Worm (Caenorhabditis elegans) whole organism, young adult: Measurements from ENCODE around the gene F52D1.2.

Source experiments
- C06A6.2 ChIP-seq: fragments of 200-800 bp; sonication (Bioruptor generic); conservative IDR thresholded peaks from 2 replicates; pipeline ENCODE4 v1.3.6; 2022; ENCODE audit warnings: missing genetic modification characterization, missing compliant biosample characterization
- Y53F4B.3 ChIP-seq: fragments of 200-800 bp; sonication (Bioruptor generic); IDR thresholded peaks from 2 replicates; pipeline ENCODE4 v1.3.6; 2022; ENCODE audit warnings: missing genetic modification reagents, missing genetic modification characterization, missing compliant biosample characterization
- Y56A3A.18 ChIP-seq: fragments of 200-800 bp; sonication (Bioruptor generic); IDR thresholded peaks from 2 replicates; pipeline ENCODE4 v1.3.6; 2022; ENCODE audit warnings: missing genetic modification reagents, missing genetic modification characterization, missing compliant biosample characterization
- Y67H2A.10 ChIP-seq: fragments of 200-800 bp; sonication (Bioruptor generic); conservative IDR thresholded peaks from 2 replicates; pipeline ENCODE4 v1.3.6; 2022; ENCODE audit warnings: missing genetic modification reagents, missing genetic modification characterization, missing compliant biosample characterization
- Y79H2A.3 ChIP-seq: fragments of 200-800 bp; sonication (Bioruptor generic); conservative IDR thresholded peaks from 2 replicates; pipeline ENCODE4 v1.3.6; 2022; ENCODE audit warnings: missing genetic modification reagents, missing genetic modification characterization, missing compliant biosample characterization
- ZK185.1 ChIP-seq: sonication (generic microtip); optimal IDR thresholded peaks from 2 replicates; lab custom pipeline; 2016; ENCODE audit warnings: mild to moderate bottlenecking, missing genetic modification characterization, missing compliant biosample characterization; ENCODE audit not compliant: poor library complexity, severe bottlenecking
- akir-1 ChIP-seq: fragments of 200-800 bp; sonication (Bioruptor generic); optimal IDR thresholded peaks from 2 replicates; lab custom pipeline; 2018; ENCODE audit warnings: mild to moderate bottlenecking, missing genetic modification characterization, moderate library complexity, missing compliant biosample characterization
- attf-3 ChIP-seq: fragments of 200-800 bp; sonication (Bioruptor generic); conservative IDR thresholded peaks from 2 replicates; pipeline ENCODE4 v1.3.6; 2022; ENCODE audit warnings: missing genetic modification reagents, missing genetic modification characterization, missing compliant biosample characterization
- attf-5 ChIP-seq: fragments of 200-800 bp; sonication (Bioruptor generic); optimal IDR thresholded peaks from 2 replicates; lab custom pipeline; 2018; ENCODE audit warnings: mild to moderate bottlenecking, missing genetic modification characterization, missing compliant biosample characterization
- ccch-3 ChIP-seq: fragments of 200-800 bp; sonication (Bioruptor generic); optimal IDR thresholded peaks from 2 replicates; lab custom pipeline; 2018; ENCODE audit warnings: mild to moderate bottlenecking, missing genetic modification characterization, missing compliant biosample characterization
- cebp-1 ChIP-seq, 2 experiments: fragments of 200-800 bp in 1 of 2; sonication (Bioruptor generic) in 1 of 2; sonication (generic microtip) in 1 of 2; IDR thresholded peaks in 1 of 2; optimal IDR thresholded peaks in 1 of 2; 2 replicates each; pipeline versions ENCODE4 v1.3.6 to Lab custom; 2017 to 2022; ENCODE audit warnings: missing compliant biosample characterization in 2 of 2, missing genetic modification characterization in 2 of 2, mild to moderate bottlenecking in 1 of 2, missing genetic modification reagents in 1 of 2, moderate library complexity in 1 of 2
- ceh-100 ChIP-seq: fragments of 200-800 bp; sonication (Bioruptor generic); IDR thresholded peaks from 2 replicates; pipeline ENCODE4 v1.3.6; 2022; ENCODE audit warnings: missing genetic modification reagents, missing genetic modification characterization, missing compliant biosample characterization
- ceh-40 ChIP-seq: fragments of 200-800 bp; sonication (Bioruptor generic); IDR thresholded peaks from 2 replicates; pipeline ENCODE4 v1.3.6; 2022; ENCODE audit warnings: missing genetic modification characterization, missing compliant biosample characterization
- chd-7 ChIP-seq: sonication (generic microtip); optimal IDR thresholded peaks from 2 replicates; lab custom pipeline; 2016; ENCODE audit warnings: mild to moderate bottlenecking, missing genetic modification characterization, moderate library complexity, missing compliant biosample characterization
- dox-1 ChIP-seq: fragments of 200-800 bp; sonication (Bioruptor generic); IDR thresholded peaks from 2 replicates; pipeline ENCODE4 v1.3.6; 2022; ENCODE audit warnings: missing genetic modification reagents, missing genetic modification characterization, missing compliant biosample characterization
- dpff-1 ChIP-seq: sonication (generic microtip); optimal IDR thresholded peaks from 2 replicates; lab custom pipeline; 2017; ENCODE audit warnings: mild to moderate bottlenecking, missing genetic modification characterization, missing compliant biosample characterization
- egrh-3 ChIP-seq: fragments of 200-800 bp; sonication (Bioruptor generic); IDR thresholded peaks from 2 replicates; pipeline ENCODE4 v1.3.6; 2022; ENCODE audit warnings: missing genetic modification reagents, missing genetic modification characterization, missing compliant biosample characterization
- ekl-4 ChIP-seq: fragments of 200-800 bp; sonication (Bioruptor generic); IDR thresholded peaks from 2 replicates; pipeline ENCODE4 v1.3.6; 2022; ENCODE audit warnings: missing genetic modification reagents, missing genetic modification characterization, missing compliant biosample characterization
- ets-4 ChIP-seq: fragments of 200-800 bp; sonication (Bioruptor generic); optimal IDR thresholded peaks from 2 replicates; lab custom pipeline; 2018; ENCODE audit warnings: mild to moderate bottlenecking, missing genetic modification characterization, missing compliant biosample characterization
- hlh-26 ChIP-seq: fragments of 200-800 bp; sonication (Bioruptor generic); conservative IDR thresholded peaks from 2 replicates; pipeline ENCODE4 v1.3.6; 2022; ENCODE audit warnings: missing genetic modification reagents, missing genetic modification characterization, missing compliant biosample characterization
- hmg-1.2 ChIP-seq: fragments of 200-800 bp; sonication (Bioruptor generic); IDR thresholded peaks from 2 replicates; pipeline ENCODE4 v1.3.6; 2022; ENCODE audit warnings: missing genetic modification reagents, missing genetic modification characterization, missing compliant biosample characterization
- hmg-20 ChIP-seq: fragments of 200-800 bp; sonication (Bioruptor generic); IDR thresholded peaks from 2 replicates; pipeline ENCODE4 v1.3.6; 2022; ENCODE audit warnings: missing genetic modification reagents, missing genetic modification characterization, missing compliant biosample characterization
- hrde-1 ChIP-seq: sonication (generic microtip); optimal IDR thresholded peaks from 2 replicates; lab custom pipeline; 2016; ENCODE audit warnings: missing genetic modification characterization, mild to moderate bottlenecking, missing compliant biosample characterization, moderate library complexity, missing genotype, missing genetic modification reagents, borderline replicate concordance
- hsf-1 ChIP-seq: fragments of 200-800 bp; sonication (Bioruptor generic); IDR thresholded peaks from 2 replicates; pipeline ENCODE4 v1.3.6; 2022; ENCODE audit warnings: missing genetic modification reagents, missing genetic modification characterization, missing compliant biosample characterization
- lin-26 ChIP-seq: fragments of 200-800 bp; sonication (Bioruptor generic); IDR thresholded peaks from 2 replicates; pipeline ENCODE4 v1.3.6; 2022; ENCODE audit warnings: missing genetic modification reagents, missing genetic modification characterization, missing compliant biosample characterization
- lin-54 ChIP-seq: fragments of 200-800 bp; sonication (Bioruptor generic); optimal IDR thresholded peaks from 2 replicates; lab custom pipeline; 2018; ENCODE audit warnings: mild to moderate bottlenecking, missing genetic modification characterization, missing compliant biosample characterization
- lir-1 ChIP-seq: fragments of 200-800 bp; sonication (Bioruptor generic); conservative IDR thresholded peaks from 2 replicates; pipeline ENCODE4 v1.3.6; 2022; ENCODE audit warnings: missing genetic modification reagents, missing genetic modification characterization, missing compliant biosample characterization
- madf-6 ChIP-seq: fragments of 200-800 bp; sonication (Bioruptor generic); IDR thresholded peaks from 2 replicates; pipeline ENCODE4 v1.3.6; 2022; ENCODE audit warnings: missing genetic modification reagents, missing genetic modification characterization, missing compliant biosample characterization
- nfyb-1 ChIP-seq: fragments of 200-800 bp; sonication (Bioruptor generic); IDR thresholded peaks from 2 replicates; pipeline ENCODE4 v1.3.6; 2022; ENCODE audit warnings: missing genetic modification reagents, missing genetic modification characterization, missing compliant biosample characterization
- nhr-120 ChIP-seq: fragments of 200-800 bp; sonication (Bioruptor generic); IDR thresholded peaks from 2 replicates; pipeline ENCODE4 v1.3.6; 2022; ENCODE audit warnings: missing genetic modification characterization, missing compliant biosample characterization
- pbrm-1 ChIP-seq: fragments of 200-800 bp; sonication (Bioruptor generic); IDR thresholded peaks from 2 replicates; pipeline ENCODE4 v1.3.6; 2022; ENCODE audit warnings: missing genetic modification reagents, missing genetic modification characterization, missing compliant biosample characterization
- rcor-1 ChIP-seq: fragments of 200-800 bp; sonication (Bioruptor generic); IDR thresholded peaks from 2 replicates; pipeline ENCODE4 v1.3.6; 2022; ENCODE audit warnings: missing genetic modification reagents, missing genetic modification characterization, missing compliant biosample characterization
- rpc-1 ChIP-seq, 2 experiments: fragments of 150-350 bp in 1 of 2; sonication (generic microtip) in 1 of 2; optimal IDR thresholded peaks; 2 replicates each; lab custom pipeline; 2014 to 2018; ENCODE audit warnings: missing biosample characterization in 1 of 2, missing genetic modification characterization in 1 of 2, missing genetic modification reagents in 1 of 2, missing genotype in 1 of 2
- tlf-1 ChIP-seq: fragments of 200-800 bp; sonication (Bioruptor generic); optimal IDR thresholded peaks from 2 replicates; lab custom pipeline; 2018; ENCODE audit warnings: mild to moderate bottlenecking, missing genetic modification characterization, missing compliant biosample characterization
- zfh-2 ChIP-seq: fragments of 200-800 bp; sonication (Bioruptor generic); conservative IDR thresholded peaks from 2 replicates; pipeline ENCODE4 v1.3.6; 2022; ENCODE audit warnings: missing genetic modification reagents, missing genetic modification characterization, missing compliant biosample characterization
- ztf-3 ChIP-seq: fragments of 200-800 bp; sonication (Bioruptor generic); optimal IDR thresholded peaks from 2 replicates; lab custom pipeline; 2018; ENCODE audit warnings: mild to moderate bottlenecking, missing genetic modification characterization, missing compliant biosample characterization

F52D1.2 gene

ce11 chrX:461623-462022, 11.6 kb upstream of the F52D1.2 start (continued):
- TF ChIP-seq lin-54 (GFP tag; lab: Kevin White, UChicago), result no peak

- TF ChIP-seq attf-3 (GFP tag; lab: Robert Waterston, UW) (no peak), nhr-120 (GFP tag; lab: Robert Waterston, UW) (no peak), chd-7 (tag; lab: Kevin White, UChicago) (no peak), ets-4 (no peak), hmg-1.2 (no peak), hrde-1 (tag; lab: Kevin White, UChicago) (no peak), cebp-1 (GFP tag; IDR thresholded peaks at IDR 0.05; lab: Robert Waterston, UW) (no peak), cebp-1 (tag; optimal IDR thresholded peaks at IDR 0.05; lab: Kevin White, UChicago) (no peak)
- TF ChIP-seq, all 124 proteins: peak for 0
These were observed 10.3 kb upstream of the F52D1.2 start, which contains the start of gene aagr-4 for ce11 chrX:460351-460750. Gene aagr-4 (plus strand): TSS chrX:460651.

ce11 chrX:459316-459715, 9.3 kb upstream of the F52D1.2 start:
- TF ChIP-seq ccch-3 (no peak), akir-1 (GFP tag; lab: Kevin White, UChicago) (no peak), rcor-1 (no peak), hlh-26 (no peak), lir-1 (GFP tag; lab: Robert Waterston, UW) (no peak), attf-5 (GFP tag; lab: Kevin White, UChicago) (no peak), dpff-1 (tag; lab: Kevin White, UChicago) (no peak), hmg-1.2 (no peak), rpc-1 (optimal IDR thresholded peaks at IDR 0.05; lab: Kevin White, UChicago) (no peak), rpc-1 (tag; optimal IDR thresholded peaks at IDR 0.05; lab: Kevin White, UChicago) (no peak), tlf-1 (GFP tag; lab: Kevin White, UChicago) (no peak), ZK185.1 (tag; lab: Kevin White, UChicago) (no peak), Y53F4B.3 (GFP tag; lab: Robert Waterston, UW) (no peak), ztf-3 (no peak), hmg-20 (GFP tag; lab: Robert Waterston, UW) (no peak), ekl-4 (GFP tag; lab: Robert Waterston, UW) (no peak), attf-3 (GFP tag; lab: Robert Waterston, UW) (no peak)

- no peak for TF ChIP-seq C06A6.2 (GFP tag; lab: Robert Waterston, UW)
- TF ChIP-seq zfh-2 (GFP tag; lab: Robert Waterston, UW), result peak; percentile 84
These were observed 7.3 kb upstream of the F52D1.2 start, which contains the start of gene abu-12 for ce11 chrX:457139-457802. Gene abu-12 (minus strand): TSS chrX:457610.

- TF ChIP-seq ceh-100 (GFP tag; lab: Robert Waterston, UW) (peak; percentile 62), Y67H2A.10 (peak; percentile 57; the same call in 1 of the 2 replicates), ekl-4 (GFP tag; lab: Robert Waterston, UW) (peak; percentile 61), Y79H2A.3 (GFP tag; lab: Robert Waterston, UW) (peak; percentile 41; the same call in 1 of the 2 replicates), pbrm-1 (GFP tag; lab: Robert Waterston, UW) (peak; percentile 44; the same call in 1 of the 2 replicates), Y53F4B.3 (GFP tag; lab: Robert Waterston, UW) (peak; percentile 42; the same call in 1 of the 2 replicates), lin-26 (GFP tag; lab: Robert Waterston, UW) (peak; percentile 45; the same call in 1 of the 2 replicates), Y56A3A.18 (GFP tag; lab: Robert Waterston, UW) (peak; percentile 74), ceh-40 (peak; percentile 76; the same call in 1 of the 2 replicates), nfyb-1 (GFP tag; lab: Robert Waterston, UW) (0 out of 2 replicates have a peak, but pooled peaks have one; percentile 20), madf-6 (GFP tag; lab: Robert Waterston, UW) (peak; percentile 56; the same call in 1 of the 2 replicates), egrh-3 (GFP tag; lab: Robert Waterston, UW) (peak; percentile 43; the same call in 1 of the 2 replicates), hsf-1 (GFP tag; lab: Robert Waterston, UW) (peak; percentile 98), dox-1 (peak; percentile 94)
- TF ChIP-seq, all 124 proteins: peak for 14; not testable (repeated sequence) for 110
These were observed 6.6 kb downstream of the F52D1.2 start for ce11 chrX:443433-443832.
